Fruit fly (Drosophila melanogaster) whole organism, embryonic: Measurements from ENCODE around the gene janB.

ENCODE experiments used
- Awh ChIP-seq: fragments of 200-800 bp; sonication (Bioruptor generic); IDR thresholded peaks from 2 replicates; pipeline ENCODE4, ENCODE4 v1.3.6; 2022; ENCODE audit warnings: missing biosample characterization, missing genetic modification characterization
- B-H1 ChIP-seq: fragments of 200-800 bp; sonication (Bioruptor generic); IDR thresholded peaks from 3 replicates; pipeline ENCODE4 v1.3.6; 2022; ENCODE audit warnings: missing biosample characterization, missing genetic modification characterization
- CG10366 ChIP-seq: fragments of 200-800 bp; sonication (Bioruptor generic); IDR thresholded peaks from 2 replicates; pipeline ENCODE4 v1.3.6; 2022; ENCODE audit warnings: missing biosample characterization, missing genetic modification characterization
- CG11456 ChIP-seq: fragments of 200-800 bp; sonication (Bioruptor generic); IDR thresholded peaks from 3 replicates; pipeline ENCODE4 v1.3.6; 2022; ENCODE audit warnings: missing biosample characterization, missing genetic modification characterization
- CG12236 ChIP-seq: fragments of 200-800 bp; sonication (Bioruptor generic); optimal IDR thresholded peaks from 2 replicates; lab custom pipeline; 2016; ENCODE audit warnings: missing biosample characterization, missing genetic modification characterization
- CG12299 ChIP-seq: fragments of 200-800 bp; sonication (Bioruptor generic); optimal IDR thresholded peaks from 2 replicates; lab custom pipeline; 2018; ENCODE audit warnings: missing biosample characterization, mild to moderate bottlenecking, missing genetic modification characterization
- CG12391 ChIP-seq: fragments of 200-800 bp; sonication (Bioruptor generic); optimal IDR thresholded peaks from 3 replicates; lab custom pipeline; 2018; ENCODE audit warnings: missing biosample characterization, mild to moderate bottlenecking, missing genetic modification characterization, moderate library complexity
- CG12769 ChIP-seq: fragments of 200-800 bp; sonication (Bioruptor generic); optimal IDR thresholded peaks from 2 replicates; lab custom pipeline; 2019; ENCODE audit warnings: missing biosample characterization, mild to moderate bottlenecking, missing genetic modification characterization, moderate library complexity
- CG16779 ChIP-seq: fragments of 200-800 bp; sonication (Bioruptor generic); IDR thresholded peaks from 2 replicates; pipeline ENCODE4 v1.3.6; 2022; ENCODE audit warnings: missing biosample characterization, missing genetic modification characterization
- CG16863 ChIP-seq: fragments of 200-800 bp; sonication (Bioruptor generic); optimal IDR thresholded peaks from 3 replicates; lab custom pipeline; 2016; ENCODE audit warnings: missing biosample characterization, missing genetic modification characterization
- CG17328 ChIP-seq: fragments of 200-800 bp; sonication (Bioruptor generic); IDR thresholded peaks from 2 replicates; pipeline ENCODE4 v1.3.6; 2022; ENCODE audit warnings: missing biosample characterization, missing genetic modification characterization
- CG17359 ChIP-seq: fragments of 200-800 bp; sonication (Bioruptor generic); optimal IDR thresholded peaks from 3 replicates; lab custom pipeline; 2018; ENCODE audit warnings: missing biosample characterization, mild to moderate bottlenecking, missing genetic modification characterization, moderate library complexity
- CG18262 ChIP-seq: fragments of 200-800 bp; optimal IDR thresholded peaks from 3 replicates; lab custom pipeline; 2019; ENCODE audit warnings: missing biosample characterization, mild to moderate bottlenecking, missing genetic modification characterization, moderate library complexity
- CG4707 ChIP-seq: fragments of 200-800 bp; sonication (Bioruptor generic); optimal IDR thresholded peaks from 2 replicates; lab custom pipeline; 2018; ENCODE audit warnings: missing biosample characterization, mild to moderate bottlenecking, missing genetic modification characterization, moderate library complexity
- CG5180 ChIP-seq: fragments of 200-800 bp; sonication (Bioruptor generic); optimal IDR thresholded peaks from 3 replicates; lab custom pipeline; 2017; ENCODE audit warnings: missing biosample characterization, missing genetic modification characterization, mild to moderate bottlenecking, moderate library complexity, missing genetic modification reagents
- CG8089 ChIP-seq: fragments of 200-800 bp; sonication (Bioruptor generic); optimal IDR thresholded peaks from 3 replicates; lab custom pipeline; 2016; ENCODE audit warnings: missing biosample characterization, missing genetic modification characterization
- CG8290 ChIP-seq, 3 experiments: fragments of 200-800 bp; sonication (Bioruptor generic); optimal IDR thresholded peaks; 2 replicates each; lab custom pipeline; 2016 to 2019; ENCODE audit warnings: missing biosample characterization in 3 of 3, missing genetic modification characterization in 3 of 3, mild to moderate bottlenecking in 2 of 3, moderate library complexity in 1 of 3
- CG9797 ChIP-seq: fragments of 200-800 bp; sonication (Bioruptor generic); optimal IDR thresholded peaks from 3 replicates; lab custom pipeline; 2018; ENCODE audit warnings: missing biosample characterization, mild to moderate bottlenecking, missing genetic modification characterization
- Dfd ChIP-seq, 2 experiments: fragments of >200 bp; optimal IDR thresholded peaks; 2 replicates each; lab custom pipeline; 2017; ENCODE audit warnings: missing biosample characterization in 2 of 2, missing genetic modification characterization in 2 of 2
- Dll ChIP-seq: fragments of 200-800 bp; sonication (Bioruptor generic); IDR thresholded peaks from 4 replicates; pipeline ENCODE4 v1.3.6; 2022; ENCODE audit warnings: missing biosample characterization, missing genetic modification characterization; ENCODE audit not compliant: partially characterized antibody
- Doc2 ChIP-seq: fragments of 200-800 bp; sonication (Bioruptor generic); IDR thresholded peaks from 2 replicates; pipeline ENCODE4 v1.3.6; 2022; ENCODE audit warnings: missing biosample characterization, missing genetic modification characterization
- Doc3 ChIP-seq: fragments of 200-800 bp; sonication (Bioruptor generic); IDR thresholded peaks from 3 replicates; pipeline ENCODE4 v1.3.6; 2022; ENCODE audit warnings: missing biosample characterization, missing genetic modification characterization; ENCODE audit not compliant: partially characterized antibody
- E2f2 ChIP-seq: fragments of 200-800 bp; sonication (Bioruptor generic); IDR thresholded peaks from 2 replicates; pipeline ENCODE4 v1.3.6; 2022; ENCODE audit warnings: missing biosample characterization, missing genetic modification characterization
- Hand ChIP-seq: fragments of 200-800 bp; sonication (Bioruptor generic); optimal IDR thresholded peaks from 2 replicates; lab custom pipeline; 2017; ENCODE audit warnings: mild to moderate bottlenecking, missing biosample characterization, missing genetic modification reagents, missing genetic modification characterization
- HmgZ ChIP-seq: fragments of 200-800 bp; sonication (Bioruptor generic); optimal IDR thresholded peaks from 2 replicates; lab custom pipeline; 2018; ENCODE audit warnings: missing biosample characterization, mild to moderate bottlenecking, missing genetic modification characterization
- Jarid2 ChIP-seq: fragments of 200-800 bp; sonication (Bioruptor generic); optimal IDR thresholded peaks from 3 replicates; lab custom pipeline; 2017; ENCODE audit warnings: mild to moderate bottlenecking, missing biosample characterization, missing genetic modification reagents, missing genetic modification characterization
- Lhr ChIP-seq: fragments of 200-800 bp; sonication (Bioruptor generic); optimal IDR thresholded peaks from 3 replicates; lab custom pipeline; 2017; ENCODE audit warnings: mild to moderate bottlenecking, missing biosample characterization, missing genetic modification reagents, missing genetic modification characterization
- MESR4 ChIP-seq: fragments of 200-800 bp; sonication (Bioruptor generic); optimal IDR thresholded peaks from 2 replicates; lab custom pipeline; 2018; ENCODE audit warnings: missing biosample characterization, mild to moderate bottlenecking, missing genetic modification characterization, moderate library complexity
- Rfx ChIP-seq: fragments of 200-800 bp; sonication (Bioruptor generic); IDR thresholded peaks from 2 replicates; pipeline ENCODE4 v1.3.6; 2022; ENCODE audit warnings: missing biosample characterization, missing genetic modification characterization
- Ssrp ChIP-seq: fragments of 200-800 bp; sonication (Bioruptor generic); optimal IDR thresholded peaks from 2 replicates; lab custom pipeline; 2018; ENCODE audit warnings: missing biosample characterization, mild to moderate bottlenecking, missing genetic modification characterization, moderate library complexity
- ap ChIP-seq: fragments of 200-800 bp; sonication (Bioruptor generic); IDR thresholded peaks from 2 replicates; pipeline ENCODE4 v1.3.6; 2022; ENCODE audit warnings: missing biosample characterization, missing genetic modification characterization
- bbx ChIP-seq: fragments of 200-800 bp; sonication (Bioruptor generic); IDR thresholded peaks from 2 replicates; pipeline ENCODE4 v1.3.6; 2022; ENCODE audit warnings: missing biosample characterization, missing genetic modification characterization; ENCODE audit not compliant: partially characterized antibody
- crc ChIP-seq: fragments of 200-800 bp; sonication (Bioruptor generic); optimal IDR thresholded peaks from 2 replicates; lab custom pipeline; 2016; ENCODE audit warnings: missing biosample characterization, missing genetic modification characterization
- hb ChIP-seq: fragments of 200-800 bp; sonication (Bioruptor generic); IDR thresholded peaks from 3 replicates; pipeline ENCODE4 v1.3.6; 2022; ENCODE audit warnings: missing biosample characterization, missing genetic modification characterization; ENCODE audit not compliant: partially characterized antibody
- her ChIP-seq: fragments of 200-800 bp; sonication (Bioruptor generic); optimal IDR thresholded peaks from 2 replicates; lab custom pipeline; 2016; ENCODE audit warnings: missing biosample characterization, missing genetic modification characterization
- hth ChIP-seq: fragments of >200 bp; optimal IDR thresholded peaks from 2 replicates; lab custom pipeline; 2017; ENCODE audit warnings: inconsistent platforms
- lmd ChIP-seq: fragments of 200-800 bp; sonication (Bioruptor generic); IDR thresholded peaks from 2 replicates; pipeline ENCODE4 v1.3.6; 2022; ENCODE audit warnings: missing biosample characterization, missing genetic modification characterization
- pb ChIP-seq: fragments of 200-800 bp; sonication (Bioruptor generic); optimal IDR thresholded peaks from 3 replicates; lab custom pipeline; 2016; ENCODE audit warnings: missing biosample characterization, missing genetic modification characterization
- pfk ChIP-seq: fragments of 200-800 bp; sonication (Bioruptor generic); optimal IDR thresholded peaks from 2 replicates; lab custom pipeline; 2018; ENCODE audit warnings: missing biosample characterization, mild to moderate bottlenecking, missing genetic modification characterization, moderate library complexity
- pzg ChIP-seq: fragments of 200-800 bp; sonication (Bioruptor generic); optimal IDR thresholded peaks from 3 replicates; lab custom pipeline; 2018; ENCODE audit warnings: missing biosample characterization, mild to moderate bottlenecking, missing genetic modification characterization, moderate library complexity
- sc ChIP-seq, 3 experiments: fragments of >200 bp in 2 of 3; fragments of 200-800 bp in 1 of 3; sonication (Bioruptor generic) in 1 of 3; optimal IDR thresholded peaks; 2 replicates in 2 of 3; 3 replicates in 1 of 3; lab custom pipeline; 2017; ENCODE audit warnings: mild to moderate bottlenecking in 1 of 3, missing biosample characterization in 1 of 3, missing genetic modification characterization in 1 of 3, missing genetic modification reagents in 1 of 3
- slp2 ChIP-seq: fragments of 200-800 bp; sonication (Bioruptor generic); optimal IDR thresholded peaks from 2 replicates; lab custom pipeline; 2016; ENCODE audit warnings: missing biosample characterization, missing genetic modification characterization
- stc ChIP-seq: fragments of 200-800 bp; sonication (Bioruptor generic); IDR thresholded peaks from 2 replicates; pipeline ENCODE4 v1.3.6; 2022; ENCODE audit warnings: missing biosample characterization, missing genetic modification characterization
- tll ChIP-seq, 2 experiments: fragments of 200-800 bp in 1 of 2; fragments of >200 bp in 1 of 2; sonication (Bioruptor generic) in 1 of 2; optimal IDR thresholded peaks; 2 replicates each; lab custom pipeline; 2017 to 2019; ENCODE audit warnings: missing biosample characterization in 2 of 2, missing genetic modification characterization in 2 of 2, mild to moderate bottlenecking in 1 of 2, moderate library complexity in 1 of 2
- trh ChIP-seq: fragments of 200-800 bp; sonication (Bioruptor generic); optimal IDR thresholded peaks from 2 replicates; lab custom pipeline; 2016; ENCODE audit warnings: missing biosample characterization, missing genetic modification characterization
- unpg ChIP-seq: fragments of 200-800 bp; sonication (Bioruptor generic); optimal IDR thresholded peaks from 3 replicates; lab custom pipeline; 2018; ENCODE audit warnings: missing biosample characterization, mild to moderate bottlenecking, missing genetic modification characterization, moderate library complexity
- vfl ChIP-seq: fragments of 200-800 bp; sonication (Bioruptor generic); optimal IDR thresholded peaks from 2 replicates; lab custom pipeline; 2016; ENCODE audit warnings: missing biosample characterization, missing genetic modification characterization
- z ChIP-seq: fragments of 200-800 bp; sonication (Bioruptor generic); IDR thresholded peaks from 3 replicates; pipeline ENCODE4 v1.3.6; 2022; ENCODE audit warnings: missing biosample characterization, missing genetic modification characterization

Gene janB

dm6 chr3R:30055915-30056544 lies 17.5 kb upstream of the janB start, which contains the start of the genes Rpp14b and spn-A (continued):
- TF ChIP-seq pfk (GFP tag; lab: Kevin White, UChicago): no peak
- TF ChIP-seq CG18262 (tag; lab: Kevin White, UChicago): no peak
- TF ChIP-seq lmd (GFP tag; lab: Robert Waterston, UW): peak; percentile 29; the same call in 1 of the 2 replicates
- no peak for TF ChIP-seq CG8089 (GFP tag; lab: Kevin White, UChicago)
- no peak for TF ChIP-seq vfl (GFP tag; lab: Kevin White, UChicago)
- TF ChIP-seq hth (lab: Kevin White, UChicago): no peak
- no peak for TF ChIP-seq bbx (GFP tag; lab: Robert Waterston, UW)
- TF ChIP-seq CG11456 (GFP tag; lab: Robert Waterston, UW): peak; percentile 63; the same call in 1 of the 3 replicates
- peak; percentile 43 for TF ChIP-seq CG12769
- peak; percentile 48 for TF ChIP-seq MESR4
- no peak for TF ChIP-seq pb (GFP tag; lab: Kevin White, UChicago)
- TF ChIP-seq HmgZ (tag; lab: Kevin White, UChicago): peak; percentile 25
- TF ChIP-seq CG4707 (GFP tag; lab: Kevin White, UChicago): no peak
- no peak for TF ChIP-seq CG12391 (tag; lab: Kevin White, UChicago)
- TF ChIP-seq CG9797 (GFP tag; lab: Kevin White, UChicago): no peak
- no peak for TF ChIP-seq crc (GFP tag; lab: Kevin White, UChicago)
- TF ChIP-seq CG17359 (tag; lab: Kevin White, UChicago): no peak
- peak; percentile 43; the same call in 1 of the 2 replicates for TF ChIP-seq CG10366
- no peak for TF ChIP-seq hb (GFP tag; lab: Robert Waterston, UW)
- TF ChIP-seq Jarid2 (GFP tag; lab: Kevin White, UChicago): no peak
- TF ChIP-seq CG8290 (GFP tag; optimal IDR thresholded peaks at IDR 0.05; lab: Kevin White, UChicago): no peak
- peak in 1 of 2 experiments; percentile 61 for TF ChIP-seq CG8290 (tag; optimal IDR thresholded peaks at IDR 0.05; lab: Kevin White, UChicago)
- TF ChIP-seq her (GFP tag; lab: Kevin White, UChicago): no peak
- TF ChIP-seq trh (GFP tag; lab: Kevin White, UChicago): no peak
- no peak for TF ChIP-seq CG12299 (tag; lab: Kevin White, UChicago)
- peak in 1 of 2 experiments; percentile 9 for TF ChIP-seq tll (GFP tag; optimal IDR thresholded peaks at IDR 0.05; lab: Kevin White, UChicago)
- TF ChIP-seq B-H1 (GFP tag; lab: Robert Waterston, UW): no peak
- TF ChIP-seq stc (GFP tag; lab: Robert Waterston, UW): 0 out of 2 replicates have a peak, but pooled peaks have one; percentile 24
- TF ChIP-seq Lhr (GFP tag; lab: Kevin White, UChicago): no peak
- TF ChIP-seq pzg (GFP tag; lab: Kevin White, UChicago): peak; percentile 46
- TF ChIP-seq Doc3 (GFP tag; lab: Robert Waterston, UW): 0 out of 3 replicates have a peak, but pooled peaks have one; percentile 7
- peak; percentile 33; the same call in 1 of the 2 replicates for TF ChIP-seq CG17328 (GFP tag; lab: Robert Waterston, UW)
- no peak for TF ChIP-seq sc (optimal IDR thresholded peaks at IDR 0.05; lab: Kevin White, UChicago)
- TF ChIP-seq sc (GFP tag; optimal IDR thresholded peaks at IDR 0.05; lab: Kevin White, UChicago): no peak
- peak; percentile 20 for TF ChIP-seq unpg (GFP tag; lab: Kevin White, UChicago)

- TF ChIP-seq Ssrp (tag; lab: Kevin White, UChicago) (no peak), Dfd (GFP tag; optimal IDR thresholded peaks at IDR 0.05; lab: Kevin White, UChicago) (no peak), ap (no peak), E2f2 (GFP tag; lab: Robert Waterston, UW) (peak; percentile 100), slp2 (GFP tag; lab: Kevin White, UChicago) (no peak), Hand (GFP tag; lab: Kevin White, UChicago) (no peak), Doc2 (GFP tag; lab: Robert Waterston, UW) (no peak), CG12236 (no peak), CG5180 (GFP tag; lab: Kevin White, UChicago) (no peak), Rfx (peak; percentile 55), Awh (GFP tag; lab: Robert Waterston, UW) (no peak), CG16779 (GFP tag; lab: Robert Waterston, UW) (no peak), Dll (GFP tag; lab: Robert Waterston, UW) (peak; percentile 58), z (no peak), CG16863 (no peak)
Measured at dm6 chr3R:30052455-30053046, 14.0 kb upstream of the janB start, which contains the start of gene Jasper. Gene Jasper (plus strand): TSS chr3R:30052514.
